Worm (Caenorhabditis elegans): ENCODE measurements around the gene acr-14.

ce11 chrII:8136818-8137217, 40.2 kb downstream of the acr-14 start, which contains the start of gene ctns-1:
- TF ChIP-seq lin-15B (tag; optimal IDR thresholded peaks at IDR 0.05) (no peak), ztf-7 (tag; optimal IDR thresholded peaks at IDR 0.05) (no peak), pqm-1 (tag; optimal IDR thresholded peaks at IDR 0.05) (no peak), nhr-10 (tag; optimal IDR thresholded peaks at IDR 0.05) (no peak), unc-62 (GFP tag; optimal IDR thresholded peaks at IDR 0.05 in 1 of 2) (no peak), unc-62 (tag; optimal IDR thresholded peaks at IDR 0.05) (no peak), unc-130 (GFP tag; optimal IDR thresholded peaks at IDR 0.05) (no peak), ama-1 (optimal IDR thresholded peaks at IDR 0.05) (no peak), ceh-82 (tag; optimal IDR thresholded peaks at IDR 0.05) (no peak), tag-97 (GFP tag; IDR thresholded peaks at IDR 0.05) (no peak), unc-39 (tag; optimal IDR thresholded peaks at IDR 0.05) (no peak), nhr-77 (tag; optimal IDR thresholded peaks at IDR 0.05) (no peak), ZK546.5 (tag; optimal IDR thresholded peaks at IDR 0.05) (no peak), nhr-6 (tag; optimal IDR thresholded peaks at IDR 0.05) (no peak)

Measured in whole organism, L4 larva.